Fruit fly (Drosophila melanogaster): ENCODE measurements around the gene CG8260.

Gene CG8260

DNA sequence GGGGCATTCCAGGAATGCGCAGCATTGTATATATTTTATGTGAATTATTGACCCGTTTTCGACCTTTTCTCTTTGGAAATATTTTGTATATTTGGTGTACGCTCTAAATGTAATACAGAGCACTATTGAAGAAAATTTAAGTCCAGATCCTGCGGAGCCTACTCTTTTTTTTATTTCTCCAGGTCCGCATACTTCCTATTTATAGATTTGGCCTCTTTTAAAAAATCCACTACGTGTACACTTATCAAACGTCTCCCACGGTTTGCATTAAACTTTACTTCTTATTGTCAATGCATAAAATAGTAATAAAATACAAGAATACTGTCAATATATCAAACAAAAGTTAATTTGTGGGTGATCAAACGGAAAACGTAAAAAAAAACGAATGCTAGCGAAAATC, 27.5 kb downstream of the CG8260 start, which contains the start of gene Efhc1.1:
TSS of gene Efhc1.1 (minus strand) at position 101 of the 400 bp plus-strand sequence.
- TF ChIP-seq cato (GFP tag; optimal IDR thresholded peaks at IDR 0.05; ENCODE audit: borderline replicate concordance) (no peak), ewg (GFP tag; optimal IDR thresholded peaks at IDR 0.05) (no peak), caup (GFP tag; optimal IDR thresholded peaks at IDR 0.05; ENCODE audit: severe bottlenecking) (no peak), Gsc (GFP tag; IDR thresholded peaks at IDR 0.05) (no peak), D (optimal IDR thresholded peaks at IDR 0.05) (no peak), D (GFP tag; optimal IDR thresholded peaks at IDR 0.05) (no peak)

DNA sequence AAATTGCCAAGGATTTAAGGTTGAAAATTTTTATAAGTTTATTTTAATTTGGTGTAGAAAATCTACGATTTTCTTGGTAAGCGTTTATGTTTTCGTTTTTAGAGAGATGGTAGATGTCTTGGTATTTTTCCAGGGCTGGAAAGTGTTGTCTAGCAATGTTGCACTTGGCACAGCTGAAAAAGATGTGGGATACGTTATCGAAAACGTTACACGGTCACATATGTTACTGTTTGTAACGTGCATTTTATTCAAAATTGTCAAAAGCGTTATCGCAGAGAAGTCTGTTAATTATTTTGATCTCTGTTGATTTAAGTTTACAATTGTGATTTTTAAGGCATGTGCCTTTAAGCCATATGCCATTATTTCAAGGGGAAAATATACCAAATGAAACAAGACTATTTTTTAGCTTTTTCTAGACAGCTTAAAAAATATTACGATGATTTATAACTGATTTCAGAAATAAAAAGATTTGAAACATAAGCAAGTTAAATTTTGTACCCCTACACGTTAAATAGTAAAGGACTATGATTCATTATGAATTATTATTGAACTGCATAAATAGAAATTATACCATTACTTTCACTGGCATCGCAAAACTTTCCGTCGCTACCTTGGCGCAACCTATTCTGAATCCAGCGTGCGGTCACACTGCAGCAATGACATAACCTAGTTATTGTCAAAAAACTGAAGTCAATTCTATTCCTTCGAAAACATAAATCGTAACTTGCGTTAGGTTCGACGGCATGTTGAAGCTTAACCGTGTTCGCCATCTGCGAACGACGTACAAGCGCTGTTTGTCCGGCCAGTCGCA, 29.5 kb downstream of the CG8260 start, which contains the start of the genes Paf-AHalpha and mRpS30:
TSS of gene Paf-AHalpha (minus strand) at position 155 of the 811 bp plus-strand sequence.
TSS of gene mRpS30 (plus strand) at position 619 of the 811 bp plus-strand sequence.
- TF ChIP-seq ttk (GFP tag; IDR thresholded peaks at IDR 0.05) (no peak), Atf3 (GFP tag; optimal IDR thresholded peaks at IDR 0.05) (no peak), CG7987 (GFP tag; optimal IDR thresholded peaks at IDR 0.05) (no peak), CG12391 (tag; optimal IDR thresholded peaks at IDR 0.05) (peak; percentile 5), CG17802 (tag; optimal IDR thresholded peaks at IDR 0.05) (no peak), CG1602 (GFP tag; optimal IDR thresholded peaks at IDR 0.05) (no peak), emc (GFP tag; optimal IDR thresholded peaks at IDR 0.05) (no peak), CG7928 (GFP tag; optimal IDR thresholded peaks at IDR 0.05) (peak; percentile 87), bigmax (GFP tag; optimal IDR thresholded peaks at IDR 0.05) (peak; percentile 96), MTF-1 (GFP tag; optimal IDR thresholded peaks at IDR 0.05; ENCODE audit: borderline replicate concordance) (no peak), Opbp (GFP tag; IDR thresholded peaks at IDR 0.05; ENCODE audit: partially characterized antibody) (peak; percentile 18; the same call in 1 of the 3 replicates), CHES-1-like (GFP tag; optimal IDR thresholded peaks at IDR 0.05) (no peak), CG1603 (tag; optimal IDR thresholded peaks at IDR 0.05) (peak; percentile 99), CG16813 (GFP tag; IDR thresholded peaks at IDR 0.05; ENCODE audit: partially characterized antibody) (no peak), lov (optimal IDR thresholded peaks at IDR 0.05) (no peak), lov (GFP tag; IDR thresholded peaks at IDR 0.05) (no peak), MBD-R2 (GFP tag; IDR thresholded peaks at IDR 0.05) (peak; percentile 56), z (GFP tag; IDR thresholded peaks at IDR 0.05) (no peak), zfh1 (GFP tag; IDR thresholded peaks at IDR 0.05) (0 out of 3 replicates have a peak, but pooled peaks have one; percentile 28), CG17186 (GFP tag; optimal IDR thresholded peaks at IDR 0.05) (no peak), NK7.1 (GFP tag; optimal IDR thresholded peaks at IDR 0.05) (no peak), exex (tag; optimal IDR thresholded peaks at IDR 0.05) (no peak), PHDP (tag; optimal IDR thresholded peaks at IDR 0.05) (no peak), unpg (GFP tag; optimal IDR thresholded peaks at IDR 0.05) (no peak), HLHmδ (GFP tag; optimal IDR thresholded peaks at IDR 0.05) (no peak), CG11504 (tag; optimal IDR thresholded peaks at IDR 0.05) (no peak), twi (tag; optimal IDR thresholded peaks at IDR 0.05) (no peak), Ravus (GFP tag; IDR thresholded peaks at IDR 0.05) (no peak), Awh (GFP tag; IDR thresholded peaks at IDR 0.05) (no peak), BEAF-32 (GFP tag; optimal IDR thresholded peaks at IDR 0.05) (peak; percentile 51), CG9932 (GFP tag; IDR thresholded peaks at IDR 0.05) (peak; percentile 31; the same call in 1 of the 2 replicates), H15 (GFP tag; IDR thresholded peaks at IDR 0.05) (no peak), Rfx (GFP tag; IDR thresholded peaks at IDR 0.05) (peak; percentile 40; the same call in 1 of the 2 replicates), zfh2 (GFP tag; optimal IDR thresholded peaks at IDR 0.05) (peak; percentile 1), Dip2 (GFP tag; IDR thresholded peaks at IDR 0.05) (no peak), crp (GFP tag; optimal IDR thresholded peaks at IDR 0.05) (peak in 1 of 2 experiments; percentile 78), sim (GFP tag; IDR thresholded peaks at IDR 0.05) (no peak), Bgb (GFP tag; IDR thresholded peaks at IDR 0.05; ENCODE audit: partially characterized antibody) (peak; percentile 29; the same call in 1 of the 2 replicates), CG10321 (GFP tag; IDR thresholded peaks at IDR 0.05) (no peak), Sin3A (optimal IDR thresholded peaks at IDR 0.05) (peak; percentile 41), NFAT (GFP tag; IDR thresholded peaks at IDR 0.05) (no peak), HmgZ (tag; optimal IDR thresholded peaks at IDR 0.05) (peak; percentile 13)
